Worm (Caenorhabditis elegans) whole organism, L4/young adult: ENCODE results near the gene K05G3.1.
"Not testable (repeated sequence)": the region's sequence is repeated elsewhere in the genome, so short reads cannot be mapped to it uniquely, and the experiment has no call there.

Source experiments
- W03F9.2 ChIP-seq: fragments of 150-350 bp; optimal IDR thresholded peaks from 2 replicates; lab custom pipeline; 2014; ENCODE audit warnings: missing biosample characterization, missing genetic modification characterization
- dao-5 ChIP-seq: sonication (generic microtip); optimal IDR thresholded peaks from 2 replicates; lab custom pipeline; 2016; ENCODE audit warnings: missing genotype, missing genetic modification characterization, moderate library complexity, missing compliant biosample characterization
- him-1 ChIP-seq: sonication (generic microtip); optimal IDR thresholded peaks from 2 replicates; lab custom pipeline; 2016; ENCODE audit warnings: missing genotype, missing genetic modification reagents, missing genetic modification characterization, missing compliant biosample characterization

Gene K05G3.1

DNA sequence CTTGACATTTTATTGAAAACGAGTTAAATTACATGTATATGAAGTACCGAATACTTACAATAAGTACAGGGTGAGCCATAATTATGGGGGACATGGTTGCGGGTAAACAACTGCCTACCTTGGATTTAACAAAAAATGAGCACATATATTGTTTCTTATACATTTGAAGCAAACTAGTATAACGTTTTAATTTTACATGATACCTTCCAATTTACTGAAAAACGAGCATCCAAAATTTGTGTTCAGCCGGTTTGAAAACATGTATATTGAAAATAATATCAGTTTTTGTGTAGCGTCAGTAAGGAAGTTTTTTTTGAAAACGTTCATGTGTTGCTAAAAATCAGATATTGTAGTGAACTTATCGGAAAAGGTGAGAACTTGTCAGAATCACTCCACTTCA, 10.4 kb upstream of the K05G3.1 start:
- no peak for TF ChIP-seq W03F9.2 (tag; lab: Kevin White, UChicago)
- no peak for TF ChIP-seq dao-5
- no peak for TF ChIP-seq him-1

DNA sequence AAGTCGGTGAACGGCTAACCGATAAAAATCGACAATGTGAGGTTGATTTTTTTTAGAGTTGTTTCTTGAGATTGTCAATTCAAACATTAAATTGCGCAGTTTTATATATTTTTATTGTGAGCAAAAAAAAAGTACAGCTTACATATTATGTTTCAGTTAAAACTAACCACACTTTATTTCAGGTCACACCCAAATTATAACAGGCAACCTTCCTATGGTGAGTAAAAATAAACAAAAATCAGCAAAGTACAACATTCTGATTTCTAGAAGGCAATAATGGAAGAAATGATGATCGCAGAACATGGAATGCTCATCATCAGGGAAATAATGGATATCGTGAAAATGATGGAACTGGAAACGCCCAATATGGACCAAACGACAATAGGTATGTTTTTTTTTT, 6.5 kb upstream of the K05G3.1 start, which contains the start of gene K05G3.2:
Gene K05G3.2 (plus strand): TSS at position 301 of the 400 bp plus-strand sequence.
- TF ChIP-seq him-1 (no peak), W03F9.2 (tag; lab: Kevin White, UChicago) (no peak), dao-5 (no peak)

ce11 chrX:16502997-16503396, 1.9 kb downstream of the K05G3.1 start:
- TF ChIP-seq dao-5 (no peak), W03F9.2 (tag; lab: Kevin White, UChicago) (no peak), him-1 (no peak)

DNA sequence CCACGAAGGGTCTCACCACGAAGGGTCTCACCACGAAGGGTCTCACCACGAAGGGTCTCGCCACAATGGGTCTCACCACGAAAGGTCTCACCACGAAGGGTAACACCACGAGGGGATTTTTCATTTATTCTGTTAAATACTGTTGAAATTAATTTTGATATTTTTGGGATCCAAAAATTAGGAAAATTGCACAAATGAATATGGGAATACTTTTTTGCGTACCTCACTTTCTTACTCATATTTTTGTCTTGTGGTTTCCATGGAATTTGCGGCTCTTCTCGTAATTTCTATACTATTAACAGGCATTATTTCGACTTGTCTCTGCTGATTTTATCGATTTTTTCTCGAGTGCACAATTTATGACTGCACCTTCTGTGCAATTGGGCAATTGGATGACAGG, 4.2 kb downstream of the K05G3.1 start, which contains the start of gene T25D1.3:
Gene T25D1.3 (plus strand): TSS at position 301 of the 400 bp plus-strand sequence.
- TF ChIP-seq dao-5 (no peak), him-1 (no peak), W03F9.2 (tag; lab: Kevin White, UChicago) (no peak)

- TF ChIP-seq him-1; W03F9.2 (tag; lab: Kevin White, UChicago); dao-5: not testable (repeated sequence)
Measured at ce11 chrX:16515265-16515664, 14.1 kb downstream of the K05G3.1 start, which contains the start of gene T25D1.2. Gene T25D1.2 (plus strand): TSS chrX:16515565.

DNA sequence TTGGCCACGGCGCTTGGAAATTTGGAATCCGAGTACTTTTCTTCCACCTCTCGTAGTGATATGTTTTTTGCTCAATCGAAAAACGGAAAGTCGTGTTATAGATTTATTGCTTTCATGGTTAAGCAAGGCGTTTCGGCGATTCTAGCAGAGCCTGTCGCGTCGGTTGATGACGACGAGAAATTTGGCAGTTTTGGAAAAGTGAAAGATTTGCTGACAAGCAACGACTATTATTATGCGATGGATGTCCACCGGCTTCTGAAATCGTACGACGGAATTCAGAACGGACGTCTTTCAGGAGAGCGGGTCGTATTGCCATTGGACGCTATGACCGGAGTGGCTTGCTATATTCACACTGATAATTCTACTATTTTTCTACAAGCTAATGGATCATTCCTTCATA, 17.6 kb downstream of the K05G3.1 start:
- no peak for TF ChIP-seq W03F9.2 (tag; lab: Kevin White, UChicago)
- TF ChIP-seq him-1: no peak
- TF ChIP-seq dao-5: no peak

DNA sequence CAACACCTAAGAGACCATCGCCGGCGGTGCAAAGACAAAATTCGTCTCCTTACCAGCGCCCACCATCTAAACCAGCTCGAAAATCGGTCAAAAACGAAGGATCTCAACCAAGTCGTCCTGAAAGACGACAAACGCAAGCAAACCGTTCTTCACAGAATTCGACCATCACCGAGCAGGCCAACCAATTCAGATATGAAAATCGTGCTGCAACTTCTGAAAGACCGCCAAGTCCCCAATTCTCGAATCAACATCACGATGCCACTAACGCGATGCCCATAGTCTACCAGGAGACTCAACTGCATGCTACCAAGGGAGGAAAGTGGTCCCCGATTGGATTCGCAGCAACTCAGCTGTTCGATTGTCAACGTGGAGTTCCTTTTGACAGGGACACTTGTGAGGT, 18.4 kb downstream of the K05G3.1 start, which contains the start of gene T25D1.1:
Gene T25D1.1 (plus strand): TSS at position 301 of the 400 bp plus-strand sequence.
- TF ChIP-seq W03F9.2 (tag; lab: Kevin White, UChicago): no peak
- no peak for TF ChIP-seq him-1
- TF ChIP-seq dao-5: no peak

ce11 chrX:16521722-16522121, 20.6 kb downstream of the K05G3.1 start:
- TF ChIP-seq him-1: no peak
- TF ChIP-seq W03F9.2 (tag; lab: Kevin White, UChicago): no peak
- TF ChIP-seq dao-5: no peak

ce11 chrX:16524310-16524709, 23.2 kb downstream of the K05G3.1 start:
- TF ChIP-seq W03F9.2 (tag; lab: Kevin White, UChicago) (no peak), him-1 (no peak), dao-5 (no peak)

ce11 chrX:16525632-16526031, 24.5 kb downstream of the K05G3.1 start:
- TF ChIP-seq W03F9.2 (tag; lab: Kevin White, UChicago) (no peak), him-1 (no peak), dao-5 (no peak)

DNA sequence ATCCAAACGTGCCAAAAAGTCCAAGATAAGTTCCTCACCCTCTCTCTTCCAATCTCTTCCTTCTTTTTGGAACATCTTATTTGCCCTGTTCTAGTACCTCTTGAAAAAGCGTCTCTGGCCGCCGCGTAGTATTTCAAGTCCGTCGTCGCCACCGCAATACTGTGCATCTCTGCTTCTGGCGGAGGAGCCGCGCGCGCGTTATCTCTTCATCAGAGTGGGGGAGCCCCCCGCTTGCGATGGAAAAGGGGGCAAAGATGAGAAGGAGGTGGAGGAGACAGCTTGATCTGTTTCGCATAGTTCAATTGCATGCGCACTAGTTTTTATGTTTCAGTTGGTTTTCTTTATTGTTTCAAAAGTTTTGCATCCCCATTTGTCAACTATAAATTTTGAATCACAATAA, 26.7 kb downstream of the K05G3.1 start:
- TF ChIP-seq him-1 (no peak), dao-5 (no peak), W03F9.2 (tag; lab: Kevin White, UChicago) (no peak)

DNA sequence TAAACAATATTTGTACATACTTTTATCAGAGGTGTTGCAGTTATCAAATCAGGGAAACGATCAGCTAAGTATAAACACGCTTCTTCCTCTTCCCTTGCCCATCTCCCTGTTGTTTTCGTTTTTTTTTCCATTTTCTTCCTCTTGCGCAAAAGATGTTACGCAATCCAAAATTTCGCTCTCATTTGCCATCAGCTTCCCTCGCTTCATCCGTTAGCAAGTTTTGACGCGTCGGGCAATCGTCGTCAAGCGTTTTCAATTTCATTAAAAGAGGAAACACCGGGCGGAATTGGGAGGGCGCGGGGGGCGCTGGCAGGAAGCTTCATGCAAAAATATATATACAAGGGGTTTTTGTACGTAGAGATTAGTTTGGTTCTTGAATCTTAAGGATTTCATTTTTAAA, 28.8 kb downstream of the K05G3.1 start:
- TF ChIP-seq W03F9.2 (tag; lab: Kevin White, UChicago) (no peak), him-1 (no peak), dao-5 (no peak)

- TF ChIP-seq dao-5 (no peak), him-1 (no peak), W03F9.2 (tag; lab: Kevin White, UChicago) (no peak)
Measured at ce11 chrX:16530455-16530854, 29.3 kb downstream of the K05G3.1 start.

- TF ChIP-seq dao-5: no peak
- no peak for TF ChIP-seq him-1
Measured at ce11 chrX:16532513-16532912, 31.4 kb downstream of the K05G3.1 start.

ce11 chrX:16533860-16534259, 32.7 kb downstream of the K05G3.1 start:
- TF ChIP-seq him-1 (no peak), W03F9.2 (tag; lab: Kevin White, UChicago) (no peak), dao-5 (no peak)

- no peak for TF ChIP-seq W03F9.2 (tag; lab: Kevin White, UChicago)
- no peak for TF ChIP-seq dao-5
- no peak for TF ChIP-seq him-1
Measured at ce11 chrX:16534564-16534963, 33.4 kb downstream of the K05G3.1 start.
